Worm (Caenorhabditis elegans) whole organism, late embryonic: ENCODE measurements around the gene C03B1.3.

Experiments used
- C08G9.2 ChIP-seq: sonication (generic microtip); optimal IDR thresholded peaks from 2 replicates; lab custom pipeline; 2016; ENCODE audit warnings: mild to moderate bottlenecking, missing genetic modification characterization, moderate library complexity, missing compliant biosample characterization
- C38D4.7 ChIP-seq: fragments of 200-800 bp; sonication (Bioruptor generic); optimal IDR thresholded peaks from 2 replicates; lab custom pipeline; 2018; ENCODE audit warnings: mild to moderate bottlenecking, missing genetic modification characterization, moderate library complexity, missing compliant biosample characterization
- K09A11.1 ChIP-seq: sonication (generic microtip); optimal IDR thresholded peaks from 2 replicates; lab custom pipeline; 2017; ENCODE audit warnings: antibody characterized with exemption, mild to moderate bottlenecking, missing genetic modification characterization, missing compliant biosample characterization; ENCODE audit not compliant: insufficient read depth
- T23F11.4 ChIP-seq: fragments of 200-800 bp; sonication (Bioruptor generic); optimal IDR thresholded peaks from 2 replicates; lab custom pipeline; 2018; ENCODE audit warnings: mild to moderate bottlenecking, missing genetic modification characterization, missing compliant biosample characterization
- ahr-1 ChIP-seq: sonication (generic microtip); optimal IDR thresholded peaks from 2 replicates; lab custom pipeline; 2016; ENCODE audit warnings: missing genetic modification characterization, missing compliant biosample characterization
- ama-1 ChIP-seq: fragments of 150-350 bp; optimal IDR thresholded peaks from 2 replicates; lab custom pipeline; 2014
- ceh-14 ChIP-seq: sonication (generic microtip); optimal IDR thresholded peaks from 2 replicates; lab custom pipeline; 2016; ENCODE audit warnings: missing genotype, missing genetic modification characterization, missing compliant biosample characterization
- ceh-19 ChIP-seq: fragments of 200-800 bp; sonication (Bioruptor generic); optimal IDR thresholded peaks from 2 replicates; lab custom pipeline; 2018; ENCODE audit warnings: mild to moderate bottlenecking, missing genetic modification characterization, missing compliant biosample characterization
- ceh-2 ChIP-seq: sonication (generic microtip); optimal IDR thresholded peaks from 2 replicates; lab custom pipeline; 2016; ENCODE audit warnings: missing genotype, missing genetic modification characterization, missing compliant biosample characterization
- ceh-22 ChIP-seq: sonication (generic microtip); optimal IDR thresholded peaks from 2 replicates; lab custom pipeline; 2017; ENCODE audit warnings: missing biosample characterization, missing genetic modification characterization
- ceh-24 ChIP-seq: sonication (generic microtip); optimal IDR thresholded peaks from 2 replicates; lab custom pipeline; 2016; ENCODE audit warnings: mild to moderate bottlenecking, missing genetic modification characterization, missing compliant biosample characterization
- ceh-31 ChIP-seq: sonication (generic microtip); optimal IDR thresholded peaks from 2 replicates; lab custom pipeline; 2016; ENCODE audit warnings: missing genetic modification characterization, missing compliant biosample characterization
- ceh-34 ChIP-seq: sonication (generic microtip); optimal IDR thresholded peaks from 2 replicates; lab custom pipeline; 2016; ENCODE audit warnings: mild to moderate bottlenecking, missing genetic modification characterization, missing compliant biosample characterization
- ceh-45 ChIP-seq: fragments of 200-800 bp; sonication (Bioruptor generic); IDR thresholded peaks from 2 replicates; pipeline ENCODE4 v1.3.6; 2022; ENCODE audit warnings: missing genetic modification reagents, missing genetic modification characterization, missing compliant biosample characterization
- che-1 ChIP-seq: sonication (generic microtip); optimal IDR thresholded peaks from 2 replicates; lab custom pipeline; 2016; ENCODE audit warnings: mild to moderate bottlenecking, missing genetic modification characterization, missing compliant biosample characterization
- dmd-4 ChIP-seq: sonication (generic microtip); optimal IDR thresholded peaks from 2 replicates; lab custom pipeline; 2016; ENCODE audit warnings: borderline replicate concordance, missing genetic modification characterization, missing compliant biosample characterization
- dve-1 ChIP-seq: sonication (generic microtip); optimal IDR thresholded peaks from 2 replicates; lab custom pipeline; 2017; ENCODE audit warnings: antibody characterized with exemption, mild to moderate bottlenecking, missing genetic modification characterization, missing compliant biosample characterization
- elt-2 ChIP-seq: sonication (generic microtip); optimal IDR thresholded peaks from 2 replicates; lab custom pipeline; 2016; ENCODE audit warnings: missing genetic modification reagents, missing genetic modification characterization, missing compliant biosample characterization
- ets-4 ChIP-seq: sonication (generic microtip); optimal IDR thresholded peaks from 2 replicates; lab custom pipeline; 2016; ENCODE audit warnings: missing genetic modification characterization, missing compliant biosample characterization
- eyg-1 ChIP-seq: sonication (generic microtip); optimal IDR thresholded peaks from 2 replicates; lab custom pipeline; 2016; ENCODE audit warnings: missing genotype, missing genetic modification characterization, missing compliant biosample characterization
- fkh-10 ChIP-seq: fragments of 150-350 bp; optimal IDR thresholded peaks from 2 replicates; lab custom pipeline; 2014; ENCODE audit warnings: missing biosample characterization, missing genetic modification reagents, missing genetic modification characterization
- fkh-6 ChIP-seq: sonication (generic microtip); optimal IDR thresholded peaks from 2 replicates; lab custom pipeline; 2016; ENCODE audit warnings: missing genetic modification characterization, missing compliant biosample characterization
- hlh-13 ChIP-seq: fragments of 200-800 bp; sonication (Bioruptor generic); optimal IDR thresholded peaks from 2 replicates; lab custom pipeline; 2018; ENCODE audit warnings: mild to moderate bottlenecking, missing genetic modification characterization, missing compliant biosample characterization
- hlh-6 ChIP-seq: sonication (generic microtip); optimal IDR thresholded peaks from 2 replicates; lab custom pipeline; 2016; ENCODE audit warnings: missing genotype, missing genetic modification characterization, missing compliant biosample characterization
- hlh-8 ChIP-seq: sonication (generic microtip); optimal IDR thresholded peaks from 2 replicates; lab custom pipeline; 2016; ENCODE audit warnings: missing genotype, missing genetic modification characterization, missing compliant biosample characterization
- lim-6 ChIP-seq: sonication (generic microtip); optimal IDR thresholded peaks from 2 replicates; lab custom pipeline; 2016; ENCODE audit warnings: missing genetic modification characterization, missing compliant biosample characterization
- lin-11 ChIP-seq: fragments of 200-800 bp; sonication (Bioruptor generic); optimal IDR thresholded peaks from 2 replicates; lab custom pipeline; 2018; ENCODE audit warnings: mild to moderate bottlenecking, missing genetic modification characterization, missing compliant biosample characterization
- madf-2 ChIP-seq: sonication (generic microtip); optimal IDR thresholded peaks from 2 replicates; lab custom pipeline; 2017; ENCODE audit warnings: missing genetic modification characterization, missing compliant biosample characterization
- mec-3 ChIP-seq: sonication (generic microtip); optimal IDR thresholded peaks from 2 replicates; lab custom pipeline; 2016; ENCODE audit warnings: borderline replicate concordance, missing genetic modification characterization, missing compliant biosample characterization
- nhr-232 ChIP-seq: sonication (generic microtip); optimal IDR thresholded peaks from 2 replicates; lab custom pipeline; 2016; ENCODE audit warnings: missing genetic modification characterization, missing compliant biosample characterization
- npax-4 ChIP-seq: sonication (generic microtip); optimal IDR thresholded peaks from 2 replicates; lab custom pipeline; 2016; ENCODE audit warnings: missing genetic modification characterization, missing compliant biosample characterization
- pag-3 ChIP-seq: sonication (generic microtip); optimal IDR thresholded peaks from 2 replicates; lab custom pipeline; 2016; ENCODE audit warnings: missing compliant biosample characterization, missing genetic modification characterization, borderline replicate concordance
- pha-2 ChIP-seq: sonication (generic microtip); optimal IDR thresholded peaks from 2 replicates; lab custom pipeline; 2017; ENCODE audit warnings: mild to moderate bottlenecking, missing genetic modification characterization, missing compliant biosample characterization
- pha-4 ChIP-seq: fragments of 150-350 bp; optimal IDR thresholded peaks from 2 replicates; lab custom pipeline; 2018; ENCODE audit warnings: missing biosample characterization, missing genetic modification reagents, missing genetic modification characterization
- pqm-1 ChIP-seq: sonication (generic microtip); optimal IDR thresholded peaks from 2 replicates; lab custom pipeline; 2016; ENCODE audit warnings: missing genetic modification characterization, missing compliant biosample characterization
- pros-1 ChIP-seq: fragments of 150-350 bp; optimal IDR thresholded peaks from 2 replicates; lab custom pipeline; 2014; ENCODE audit warnings: missing biosample characterization, missing genetic modification reagents, missing genetic modification characterization
- ref-2 ChIP-seq: sonication (generic microtip); optimal IDR thresholded peaks from 2 replicates; lab custom pipeline; 2016; ENCODE audit warnings: missing genetic modification characterization, missing compliant biosample characterization
- rnt-1 ChIP-seq: sonication (generic microtip); optimal IDR thresholded peaks from 2 replicates; lab custom pipeline; 2016; ENCODE audit warnings: missing genetic modification characterization, missing compliant biosample characterization
- sdc-2 ChIP-seq: sonication (generic microtip); optimal IDR thresholded peaks from 2 replicates; lab custom pipeline; 2016; ENCODE audit warnings: missing genotype, missing genetic modification characterization, missing compliant biosample characterization
- sox-2 ChIP-seq: fragments of 200-800 bp; sonication (Bioruptor generic); IDR thresholded peaks from 2 replicates; pipeline ENCODE4 v1.3.6; 2022; ENCODE audit warnings: missing genetic modification reagents, missing genetic modification characterization, missing compliant biosample characterization
- sox-4 ChIP-seq: sonication (generic microtip); optimal IDR thresholded peaks from 2 replicates; lab custom pipeline; 2017; ENCODE audit warnings: mild to moderate bottlenecking, missing genetic modification characterization, inconsistent platforms, missing compliant biosample characterization
- tbx-7 ChIP-seq: sonication (generic microtip); optimal IDR thresholded peaks from 2 replicates; lab custom pipeline; 2016; ENCODE audit warnings: missing genotype, missing genetic modification characterization, missing compliant biosample characterization
- unc-3 ChIP-seq, 2 experiments: fragments of 200-800 bp in 1 of 2; sonication (Bioruptor generic) in 1 of 2; sonication (generic microtip) in 1 of 2; conservative IDR thresholded peaks in 1 of 2; optimal IDR thresholded peaks in 1 of 2; 2 replicates each; pipeline versions ENCODE4 v1.3.6 to Lab custom; 2016 to 2022; ENCODE audit warnings: missing compliant biosample characterization in 2 of 2, missing genetic modification characterization in 2 of 2, missing genetic modification reagents in 1 of 2
- unc-42 ChIP-seq: sonication (generic microtip); optimal IDR thresholded peaks from 2 replicates; lab custom pipeline; 2016; ENCODE audit warnings: missing genotype, missing genetic modification characterization, missing compliant biosample characterization
- unc-55 ChIP-seq: sonication (generic microtip); optimal IDR thresholded peaks from 2 replicates; lab custom pipeline; 2017; ENCODE audit warnings: missing biosample characterization, missing genetic modification reagents, missing genetic modification characterization
- zip-5 ChIP-seq: sonication (generic microtip); optimal IDR thresholded peaks from 2 replicates; lab custom pipeline; 2016; ENCODE audit warnings: missing genetic modification characterization, missing compliant biosample characterization
- ztf-16 ChIP-seq: sonication (generic microtip); optimal IDR thresholded peaks from 2 replicates; lab custom pipeline; 2017; ENCODE audit warnings: missing genetic modification characterization, missing compliant biosample characterization

C03B1.3 gene

ce11 chrX:6369717-6370116 is 3.9 kb downstream of the C03B1.3 start, which contains the start of gene C03B1.2:
C03B1.2 (plus strand) TSS chrX:6370017.
- TF ChIP-seq ceh-14 (tag; lab: Kevin White, UChicago) = no peak
- TF ChIP-seq hlh-8 = no peak
- no peak for TF ChIP-seq ceh-31 (tag; lab: Kevin White, UChicago)
- TF ChIP-seq ama-1 (lab: Kevin White, UChicago) = no peak
- no peak for TF ChIP-seq npax-4 (tag; lab: Kevin White, UChicago)
- TF ChIP-seq pqm-1 (tag; lab: Kevin White, UChicago) = no peak
- TF ChIP-seq ceh-22 (tag; lab: Kevin White, UChicago) = no peak
- TF ChIP-seq ceh-34 (tag; lab: Kevin White, UChicago) = no peak

ce11 chrX:6371192-6372116 is 5.6 kb downstream of the C03B1.3 start:
- TF ChIP-seq rnt-1 (tag; lab: Kevin White, UChicago) (peak; percentile 7), unc-3 (GFP tag; conservative IDR thresholded peaks at IDR 0.05; lab: Robert Waterston, UW) (peak; percentile 77), unc-3 (tag; optimal IDR thresholded peaks at IDR 0.05; lab: Kevin White, UChicago) (no peak), fkh-10 (GFP tag; lab: Kevin White, UChicago) (no peak), mec-3 (tag; lab: Kevin White, UChicago) (no peak), nhr-232 (tag; lab: Kevin White, UChicago) (peak; percentile 45), unc-55 (GFP tag; lab: Kevin White, UChicago) (no peak), sox-4 (tag; lab: Kevin White, UChicago) (peak; percentile 77), eyg-1 (tag; lab: Kevin White, UChicago) (peak; percentile 45), ceh-31 (tag; lab: Kevin White, UChicago) (peak; percentile 7), ceh-2 (tag; lab: Kevin White, UChicago) (peak; percentile 38), dmd-4 (peak; percentile 50), ceh-24 (tag; lab: Kevin White, UChicago) (peak; percentile 51), che-1 (peak; percentile 80), elt-2 (tag; lab: Kevin White, UChicago) (peak; percentile 84), dve-1 (peak; percentile 26), unc-42 (no peak), fkh-6 (tag; lab: Kevin White, UChicago) (peak; percentile 6), tbx-7 (tag; lab: Kevin White, UChicago) (no peak), lim-6 (tag; lab: Kevin White, UChicago) (no peak), ceh-45 (GFP tag; lab: Robert Waterston, UW) (peak; percentile 64; the same call in 1 of the 2 replicates), madf-2 (tag; lab: Kevin White, UChicago) (peak; percentile 47), ahr-1 (tag; lab: Kevin White, UChicago) (no peak), pha-2 (tag; lab: Kevin White, UChicago) (peak; percentile 68), sdc-2 (tag; lab: Kevin White, UChicago) (peak; percentile 70), hlh-6 (tag; lab: Kevin White, UChicago) (no peak), ztf-16 (tag; lab: Kevin White, UChicago) (peak; percentile 61), hlh-13 (GFP tag; lab: Kevin White, UChicago) (peak; percentile 43), ets-4 (tag; lab: Kevin White, UChicago) (no peak), ceh-19 (peak; percentile 72), pqm-1 (tag; lab: Kevin White, UChicago) (peak; percentile 28), pha-4 (tag; lab: Kevin White, UChicago) (no peak), C08G9.2 (peak; percentile 1), T23F11.4 (peak; percentile 49), K09A11.1 (tag; lab: Kevin White, UChicago) (no peak), lin-11 (tag; lab: Kevin White, UChicago) (peak; percentile 70), C38D4.7 (GFP tag; lab: Kevin White, UChicago) (peak; percentile 65), zip-5 (tag; lab: Kevin White, UChicago) (peak; percentile 49), pag-3 (tag; lab: Kevin White, UChicago) (no peak), hlh-8 (peak; percentile 59), ref-2 (peak; percentile 48), ceh-22 (tag; lab: Kevin White, UChicago) (no peak), sox-2 (GFP tag; lab: Robert Waterston, UW) (peak; percentile 68), pros-1 (no peak)
